Worm (Caenorhabditis elegans): ENCODE results near the gene M02B7.7.

M02B7.7 gene

ce11 chrIV:3832040-3832439 lies 25.0 kb upstream of the M02B7.7 start:
- no peak for TF ChIP-seq fkh-2 (tag; optimal IDR thresholded peaks at IDR 0.05)
- TF ChIP-seq unc-62 (GFP tag; optimal IDR thresholded peaks at IDR 0.05) = no peak
- TF ChIP-seq elt-3 (tag; optimal IDR thresholded peaks at IDR 0.05) = no peak
- no peak for TF ChIP-seq ceh-16 (tag; optimal IDR thresholded peaks at IDR 0.05)
- no peak for TF ChIP-seq skn-1 (tag; optimal IDR thresholded peaks at IDR 0.05)
- no peak for TF ChIP-seq jun-1 (tag; optimal IDR thresholded peaks at IDR 0.05)
- no peak for TF ChIP-seq ceh-28 (tag; optimal IDR thresholded peaks at IDR 0.05)
- no peak for TF ChIP-seq mdl-1 (tag; optimal IDR thresholded peaks at IDR 0.05)
- no peak for TF ChIP-seq pha-4 (tag; optimal IDR thresholded peaks at IDR 0.05)
- TF ChIP-seq nhr-11 (tag; optimal IDR thresholded peaks at IDR 0.05) = no peak

- no peak for TF ChIP-seq ama-1 (optimal IDR thresholded peaks at IDR 0.05)
- no peak for TF ChIP-seq aly-2 (tag; optimal IDR thresholded peaks at IDR 0.05)
- TF ChIP-seq hmg-11 (tag; optimal IDR thresholded peaks at IDR 0.05) = no peak
- TF ChIP-seq nhr-11 (tag; optimal IDR thresholded peaks at IDR 0.05) = no peak
- no peak for TF ChIP-seq ceh-28 (tag; optimal IDR thresholded peaks at IDR 0.05)
- TF ChIP-seq egl-5 (tag; optimal IDR thresholded peaks at IDR 0.05) = no peak
- no peak for TF ChIP-seq lsy-12 (tag; optimal IDR thresholded peaks at IDR 0.05)
- TF ChIP-seq ztf-4 (tag; optimal IDR thresholded peaks at IDR 0.05) = no peak
- TF ChIP-seq elt-2 (tag; optimal IDR thresholded peaks at IDR 0.05) = no peak
- no peak for TF ChIP-seq nhr-25 (tag; optimal IDR thresholded peaks at IDR 0.05)
- TF ChIP-seq mdl-1 (tag; optimal IDR thresholded peaks at IDR 0.05) = no peak
- TF ChIP-seq elt-1 (tag; optimal IDR thresholded peaks at IDR 0.05) = no peak
- TF ChIP-seq nhr-76 (tag; optimal IDR thresholded peaks at IDR 0.05) = no peak
These were observed 20.7 kb upstream of the M02B7.7 start for ce11 chrIV:3827724-3828123.

DNA sequence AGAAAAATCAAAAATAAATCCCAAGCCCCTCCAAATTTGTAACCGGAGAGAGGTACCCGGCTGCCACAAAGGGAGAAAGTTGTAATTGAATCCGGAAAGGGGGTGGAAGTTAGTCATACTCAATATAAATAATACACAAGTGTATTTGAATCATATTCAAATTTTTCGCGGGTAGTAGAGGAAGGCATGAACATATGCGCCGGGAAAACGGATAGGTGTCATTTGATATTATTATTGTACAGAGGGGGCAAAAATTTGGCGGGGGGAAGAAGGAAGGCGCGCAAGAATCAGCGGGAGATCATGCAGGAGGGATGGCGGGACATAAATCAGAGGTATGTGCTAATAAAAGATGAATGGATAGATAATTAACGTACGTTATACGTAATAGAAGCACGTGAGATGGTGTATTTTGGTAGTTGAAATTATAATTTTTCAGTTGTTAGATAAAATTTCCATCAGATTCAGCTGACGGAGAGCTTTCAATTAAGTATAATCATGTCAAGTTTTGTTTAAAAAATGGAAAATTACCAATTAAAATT lies 19.7 kb upstream of the M02B7.7 start, which contains the start of gene F28F9.3:
Gene F28F9.3 (plus strand): TSS at position 301 of the 539 bp plus-strand sequence.
- no peak for TF ChIP-seq nhr-25 (tag; optimal IDR thresholded peaks at IDR 0.05)
- no peak for TF ChIP-seq ceh-9 (tag; optimal IDR thresholded peaks at IDR 0.05)
- no peak for TF ChIP-seq egl-5 (tag; optimal IDR thresholded peaks at IDR 0.05)
- TF ChIP-seq nfya-1 (tag; optimal IDR thresholded peaks at IDR 0.05; ENCODE audit: insufficient read depth) = no peak
- no peak for TF ChIP-seq ztf-4 (tag; optimal IDR thresholded peaks at IDR 0.05)
- TF ChIP-seq mdl-1 (tag; optimal IDR thresholded peaks at IDR 0.05) = no peak
- TF ChIP-seq egl-27 (tag; optimal IDR thresholded peaks at IDR 0.05) = no peak
- TF ChIP-seq fkh-10 (GFP tag; optimal IDR thresholded peaks at IDR 0.05) = no peak

DNA sequence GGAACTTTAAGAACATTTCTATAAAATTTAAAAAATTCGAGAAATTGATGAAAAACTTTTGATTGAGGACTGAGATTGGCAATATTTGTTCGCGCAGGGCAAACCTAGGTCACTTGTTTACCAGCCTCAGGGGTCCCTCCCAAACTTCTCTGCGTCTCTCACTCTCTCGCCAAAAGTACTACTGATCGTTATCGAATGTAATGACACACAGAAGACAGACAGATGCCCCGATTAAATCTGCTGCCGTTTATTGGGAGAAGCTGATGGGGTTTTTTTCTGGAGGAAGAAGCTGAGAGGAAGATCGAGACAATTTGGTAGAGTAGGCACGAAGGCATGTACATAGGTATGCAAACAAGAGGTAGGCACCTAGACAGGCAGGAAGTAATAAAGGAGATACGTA lies 18.4 kb upstream of the M02B7.7 start:
- TF ChIP-seq nhr-23 (tag; optimal IDR thresholded peaks at IDR 0.05) (no peak), lin-39 (tag; optimal IDR thresholded peaks at IDR 0.05) (no peak), egl-5 (tag; optimal IDR thresholded peaks at IDR 0.05) (peak; percentile 3), elt-1 (tag; optimal IDR thresholded peaks at IDR 0.05) (peak; percentile 21)

ce11 chrIV:3824720-3825119 lies 17.7 kb upstream of the M02B7.7 start:
- no peak for TF ChIP-seq skn-1 (tag; optimal IDR thresholded peaks at IDR 0.05)
- TF ChIP-seq nfya-1 (tag; optimal IDR thresholded peaks at IDR 0.05; ENCODE audit: insufficient read depth) = peak; percentile 68
- TF ChIP-seq hmg-11 (tag; optimal IDR thresholded peaks at IDR 0.05) = peak; percentile 57
- TF ChIP-seq lin-15B (tag; optimal IDR thresholded peaks at IDR 0.05) = peak; percentile 20
- TF ChIP-seq lin-39 (tag; optimal IDR thresholded peaks at IDR 0.05) = peak; percentile 84
- no peak for TF ChIP-seq nhr-237 (tag; optimal IDR thresholded peaks at IDR 0.05)
- no peak for TF ChIP-seq mml-1 (tag; optimal IDR thresholded peaks at IDR 0.05)

DNA sequence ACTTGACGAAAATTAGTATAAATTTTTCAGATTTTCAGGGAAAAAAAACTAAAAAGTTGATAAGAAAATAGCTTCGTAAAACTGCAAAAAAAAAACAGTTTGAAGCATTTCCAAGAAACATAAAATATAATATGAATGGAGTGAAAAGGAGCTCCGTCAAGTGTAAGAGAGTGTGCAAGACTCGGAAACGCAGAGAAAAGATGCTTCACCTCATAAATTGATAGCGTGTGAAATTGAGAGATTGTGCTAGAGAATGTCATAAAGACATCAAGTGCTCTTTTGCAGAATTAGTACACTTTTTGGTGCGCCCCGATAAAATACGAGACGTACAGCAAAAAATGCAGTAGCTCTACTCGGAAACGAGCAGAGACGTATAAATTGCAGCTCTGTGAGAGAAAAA lies 14.6 kb upstream of the M02B7.7 start:
- peak; percentile 34 for TF ChIP-seq elt-2 (tag; optimal IDR thresholded peaks at IDR 0.05)
- no peak for TF ChIP-seq nhr-77 (tag; optimal IDR thresholded peaks at IDR 0.05)

ce11 chrIV:3820133-3820532 lies 13.1 kb upstream of the M02B7.7 start:
- peak; percentile 95 for TF ChIP-seq fkh-10 (GFP tag; optimal IDR thresholded peaks at IDR 0.05)
- TF ChIP-seq nhr-11 (tag; optimal IDR thresholded peaks at IDR 0.05) = no peak

All from whole organism, L3 larva.